Fruit fly (Drosophila melanogaster) whole organism, pupa: ENCODE results near the gene CG17377.

ENCODE experiments used
- CG10348 ChIP-seq: fragments of 200-800 bp; sonication (Bioruptor generic); IDR thresholded peaks from 2 replicates; pipeline ENCODE4 v1.3.6; 2022; ENCODE audit warnings: missing biosample characterization, missing genetic modification characterization
- CG12605 ChIP-seq: fragments of 200-800 bp; sonication (Bioruptor generic); IDR thresholded peaks from 2 replicates; pipeline ENCODE4 v1.3.6; 2022; ENCODE audit warnings: missing biosample characterization, missing genetic modification characterization
- CG13204 ChIP-seq: fragments of 200-800 bp; sonication (Bioruptor generic); optimal IDR thresholded peaks from 2 replicates; lab custom pipeline; 2018; ENCODE audit warnings: missing biosample characterization, mild to moderate bottlenecking, missing genetic modification characterization, moderate library complexity
- CG14655 ChIP-seq: fragments of 200-800 bp; sonication (Bioruptor generic); optimal IDR thresholded peaks from 3 replicates; lab custom pipeline; 2017; ENCODE audit warnings: mild to moderate bottlenecking, missing biosample characterization, missing genetic modification reagents, missing genetic modification characterization
- CG15710 ChIP-seq: fragments of 200-800 bp; sonication (Bioruptor generic); optimal IDR thresholded peaks from 2 replicates; lab custom pipeline; 2018; ENCODE audit warnings: missing biosample characterization, mild to moderate bottlenecking, missing genetic modification characterization, moderate library complexity
- CG17806 ChIP-seq: fragments of 200-800 bp; sonication (Bioruptor generic); optimal IDR thresholded peaks from 2 replicates; lab custom pipeline; 2018; ENCODE audit warnings: missing biosample characterization, mild to moderate bottlenecking, missing genetic modification characterization, moderate library complexity
- CG32121 ChIP-seq: fragments of 200-800 bp; sonication (Bioruptor generic); IDR thresholded peaks from 2 replicates; pipeline ENCODE4 v1.3.6; 2022; ENCODE audit warnings: missing biosample characterization, missing genetic modification characterization
- CG34367 ChIP-seq: fragments of 200-800 bp; sonication (Bioruptor generic); optimal IDR thresholded peaks from 2 replicates; lab custom pipeline; 2018; ENCODE audit warnings: missing biosample characterization, mild to moderate bottlenecking, missing genetic modification characterization
- CG4496 ChIP-seq: fragments of 200-800 bp; sonication (Bioruptor generic); IDR thresholded peaks from 3 replicates; pipeline ENCODE4 v1.3.6; 2022; ENCODE audit warnings: missing biosample characterization, missing genetic modification characterization
- CG8159 ChIP-seq: fragments of 200-800 bp; sonication (Bioruptor generic); optimal IDR thresholded peaks from 3 replicates; lab custom pipeline; 2018; ENCODE audit warnings: missing biosample characterization, mild to moderate bottlenecking, missing genetic modification characterization, moderate library complexity
- CG8301 ChIP-seq: fragments of 200-800 bp; sonication (Bioruptor generic); optimal IDR thresholded peaks from 2 replicates; lab custom pipeline; 2018; ENCODE audit warnings: missing biosample characterization, mild to moderate bottlenecking, missing genetic modification characterization
- CG9948 ChIP-seq: fragments of 200-800 bp; sonication (Bioruptor generic); optimal IDR thresholded peaks from 2 replicates; lab custom pipeline; 2018; ENCODE audit warnings: missing biosample characterization, mild to moderate bottlenecking, missing genetic modification characterization, moderate library complexity
- D1 ChIP-seq: fragments of 200-800 bp; sonication (Bioruptor generic); optimal IDR thresholded peaks from 2 replicates; lab custom pipeline; 2018; ENCODE audit warnings: missing biosample characterization, mild to moderate bottlenecking, missing genetic modification characterization, moderate library complexity
- EcR ChIP-seq: fragments of 200-800 bp; sonication (Bioruptor generic); optimal IDR thresholded peaks from 3 replicates; lab custom pipeline; 2019; ENCODE audit warnings: missing biosample characterization, missing genetic modification characterization, mild to moderate bottlenecking, moderate library complexity, missing genetic modification reagents
- Ets98B ChIP-seq: fragments of 200-800 bp; sonication (Bioruptor generic); IDR thresholded peaks from 2 replicates; pipeline ENCODE4 v1.3.6; 2022; ENCODE audit warnings: missing biosample characterization, missing genetic modification characterization
- Pif1A ChIP-seq: fragments of 200-800 bp; sonication (Bioruptor generic); optimal IDR thresholded peaks from 3 replicates; lab custom pipeline; 2016; ENCODE audit warnings: missing biosample characterization, missing genetic modification characterization
- Pif1B ChIP-seq: fragments of 200-800 bp; sonication (Bioruptor generic); optimal IDR thresholded peaks from 3 replicates; lab custom pipeline; 2016; ENCODE audit warnings: missing biosample characterization, missing genetic modification characterization
- Snoo ChIP-seq: fragments of 200-800 bp; sonication (Bioruptor generic); optimal IDR thresholded peaks from 3 replicates; lab custom pipeline; 2017; ENCODE audit warnings: missing biosample characterization, mild to moderate bottlenecking, missing genetic modification characterization, inconsistent platforms
- fd96Ca ChIP-seq: fragments of 200-800 bp; sonication (Bioruptor generic); IDR thresholded peaks from 3 replicates; pipeline ENCODE4 v1.3.6; 2022; ENCODE audit warnings: missing biosample characterization, missing genetic modification characterization
- gl ChIP-seq: fragments of 200-800 bp; sonication (Bioruptor generic); optimal IDR thresholded peaks from 2 replicates; lab custom pipeline; 2018; ENCODE audit warnings: missing biosample characterization, mild to moderate bottlenecking, missing genetic modification characterization
- rn ChIP-seq: fragments of 200-800 bp; sonication (Bioruptor generic); IDR thresholded peaks from 2 replicates; pipeline ENCODE4 v1.3.6; 2022; ENCODE audit warnings: missing biosample characterization, missing genetic modification characterization

CG17377 gene

DNA sequence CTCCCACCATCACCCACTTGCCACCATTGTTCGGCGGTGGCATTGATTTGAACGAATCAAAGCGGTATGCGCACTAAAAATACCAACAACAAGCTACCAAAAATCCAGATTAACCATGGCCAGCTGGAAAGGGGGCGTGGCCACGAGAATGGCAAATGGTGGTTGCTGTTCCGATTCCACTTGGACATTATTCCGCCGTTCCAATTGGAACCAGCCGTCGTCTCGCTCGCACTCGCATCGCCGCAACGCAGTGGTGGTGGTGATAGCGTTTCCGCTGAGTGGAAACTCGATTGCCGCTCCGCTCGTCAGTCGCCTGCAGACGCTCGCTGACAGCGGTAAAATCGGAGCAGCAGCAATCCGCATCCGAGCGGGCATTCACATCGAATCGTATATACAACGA is 19.0 kb upstream of the CG17377 start, which contains the start of gene sens-2:
Gene sens-2 (plus strand): TSS at position 304 of the 400 bp plus-strand sequence.
- no peak for TF ChIP-seq Ets98B (GFP tag; lab: Robert Waterston, UW)
- TF ChIP-seq CG4496 (GFP tag; lab: Robert Waterston, UW) = peak; percentile 33; the same call in 1 of the 3 replicates
- no peak for TF ChIP-seq CG12605 (GFP tag; lab: Robert Waterston, UW)
- TF ChIP-seq EcR (GFP tag; lab: Kevin White, UChicago) = no peak
- peak; percentile 9 for TF ChIP-seq CG13204
- TF ChIP-seq gl = no peak
- no peak for TF ChIP-seq CG8159

- TF ChIP-seq CG8159 (no peak), CG32121 (GFP tag; lab: Robert Waterston, UW) (no peak), D1 (no peak), CG8301 (no peak), Pif1B (GFP tag; lab: Kevin White, UChicago) (no peak), CG17806 (no peak), gl (no peak), CG13204 (no peak), rn (GFP tag; lab: Robert Waterston, UW) (no peak), CG12605 (GFP tag; lab: Robert Waterston, UW) (no peak), EcR (GFP tag; lab: Kevin White, UChicago) (no peak), Snoo (tag; lab: Kevin White, UChicago) (no peak), CG34367 (tag; lab: Kevin White, UChicago) (no peak)
Observed at dm6 chr2L:6819230-6820049, 16.8 kb upstream of the CG17377 start.

- TF ChIP-seq gl (no peak), CG17806 (no peak)
Observed at dm6 chr2L:6818357-6818756, 15.7 kb upstream of the CG17377 start.

dm6 chr2L:6817493-6817892 is 14.9 kb upstream of the CG17377 start:
- TF ChIP-seq D1 (no peak), CG4496 (GFP tag; lab: Robert Waterston, UW) (peak; percentile 30; the same call in 1 of the 3 replicates)
- TF ChIP-seq, all 21 proteins: peak for 1

DNA sequence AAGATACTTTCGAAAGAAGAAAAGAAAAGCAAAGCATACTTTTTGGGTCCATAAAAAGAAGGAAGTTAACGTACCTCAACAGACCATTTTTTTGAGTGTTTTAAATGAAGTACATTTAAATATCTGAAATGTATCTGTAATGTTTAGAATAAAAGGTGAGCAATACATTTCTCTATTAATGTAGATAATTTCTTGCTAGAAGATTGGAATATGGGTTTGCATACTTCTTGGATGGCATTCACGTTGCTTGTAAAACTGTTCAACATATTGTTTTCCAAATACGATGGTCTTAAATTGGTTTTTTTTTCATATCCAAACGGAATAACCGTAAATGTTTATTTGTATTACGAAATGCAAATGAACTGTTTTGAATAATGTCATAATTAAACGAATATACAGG is 3.1 kb upstream of the CG17377 start, which contains the start of gene CG17375:
Gene CG17375 (minus strand): TSS at position 10 of the 400 bp plus-strand sequence.
- TF ChIP-seq CG34367 (tag; lab: Kevin White, UChicago) (no peak), CG9948 (tag; lab: Kevin White, UChicago) (no peak), rn (GFP tag; lab: Robert Waterston, UW) (no peak), CG14655 (no peak), D1 (no peak)

- TF ChIP-seq CG9948 (tag; lab: Kevin White, UChicago) (no peak), rn (GFP tag; lab: Robert Waterston, UW) (no peak), Snoo (tag; lab: Kevin White, UChicago) (no peak), CG8301 (no peak), CG15710 (tag; lab: Kevin White, UChicago) (no peak), Ets98B (GFP tag; lab: Robert Waterston, UW) (no peak), CG4496 (GFP tag; lab: Robert Waterston, UW) (no peak), CG8159 (no peak), CG32121 (GFP tag; lab: Robert Waterston, UW) (no peak), Pif1A (GFP tag; lab: Kevin White, UChicago) (no peak), D1 (no peak), CG12605 (GFP tag; lab: Robert Waterston, UW) (no peak), CG10348 (GFP tag; lab: Robert Waterston, UW) (no peak), CG13204 (no peak), gl (no peak), fd96Ca (GFP tag; lab: Robert Waterston, UW) (no peak), EcR (GFP tag; lab: Kevin White, UChicago) (no peak)
Observed at dm6 chr2L:6800794-6801193, 1.8 kb downstream of the CG17377 start, which contains the start of gene CG17376. CG17376 (minus strand) TSS chr2L:6800894.

DNA sequence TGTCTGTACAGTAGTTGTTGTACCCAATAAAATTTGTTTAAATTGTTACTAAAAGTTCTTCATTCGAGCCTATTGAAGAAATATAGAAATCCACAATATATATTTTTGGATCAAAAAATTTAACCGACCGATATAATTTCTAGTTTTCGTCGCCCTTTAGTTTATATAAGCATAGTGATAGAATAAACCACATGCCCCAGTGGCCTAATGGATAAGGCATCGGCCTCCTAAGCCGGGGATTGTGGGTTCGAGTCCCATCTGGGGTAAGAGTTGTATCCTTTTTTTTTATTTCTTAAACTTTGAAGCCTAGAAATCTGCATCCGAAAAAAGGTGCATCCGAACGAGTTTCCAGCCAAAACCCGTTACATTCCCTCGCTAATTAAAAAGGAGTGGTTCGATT is 3.1 kb downstream of the CG17377 start:
- TF ChIP-seq CG32121 (GFP tag; lab: Robert Waterston, UW) (no peak), Ets98B (GFP tag; lab: Robert Waterston, UW) (no peak), rn (GFP tag; lab: Robert Waterston, UW) (no peak), CG9948 (tag; lab: Kevin White, UChicago) (no peak), fd96Ca (GFP tag; lab: Robert Waterston, UW) (no peak), Pif1A (GFP tag; lab: Kevin White, UChicago) (no peak), CG15710 (tag; lab: Kevin White, UChicago) (no peak), Snoo (tag; lab: Kevin White, UChicago) (no peak), CG17806 (no peak), CG8159 (no peak), gl (no peak), CG8301 (no peak), CG4496 (GFP tag; lab: Robert Waterston, UW) (no peak), EcR (GFP tag; lab: Kevin White, UChicago) (no peak), CG13204 (no peak), D1 (no peak), CG10348 (GFP tag; lab: Robert Waterston, UW) (no peak)
